Worm (Caenorhabditis elegans) whole organism, L2 larva: Measurements from ENCODE around the gene ergi-3.
A peak's percentile ranks its signal among the peaks of the same experiment; 100 is the strongest.

Experiments used
- F13H6.1 ChIP-seq: sonication (generic microtip); optimal IDR thresholded peaks from 2 replicates; lab custom pipeline; 2016; ENCODE audit warnings: missing genetic modification characterization, missing compliant biosample characterization
- Y55F3AM.14 ChIP-seq: fragments of 200-800 bp; sonication (Bioruptor generic); optimal IDR thresholded peaks from 2 replicates; lab custom pipeline; 2018; ENCODE audit warnings: mild to moderate bottlenecking, missing genetic modification characterization, missing compliant biosample characterization
- ZK546.5 ChIP-seq: sonication (generic microtip); optimal IDR thresholded peaks from 2 replicates; lab custom pipeline; 2017; ENCODE audit warnings: missing biosample characterization, missing genetic modification characterization
- alr-1 ChIP-seq: fragments of 150-350 bp; optimal IDR thresholded peaks from 2 replicates; lab custom pipeline; 2014; ENCODE audit warnings: missing biosample characterization, missing genetic modification characterization
- blmp-1 ChIP-seq: sonication (generic microtip); optimal IDR thresholded peaks from 2 replicates; lab custom pipeline; 2017; ENCODE audit warnings: missing genetic modification characterization, mild to moderate bottlenecking, missing compliant biosample characterization, antibody characterized with exemption, moderate library complexity; ENCODE audit not compliant: insufficient read depth
- ceh-16 ChIP-seq: fragments of 150-350 bp; optimal IDR thresholded peaks from 2 replicates; lab custom pipeline; 2014; ENCODE audit warnings: missing biosample characterization, missing genetic modification characterization
- ceh-82 ChIP-seq: fragments of 150-350 bp; optimal IDR thresholded peaks from 2 replicates; lab custom pipeline; 2014; ENCODE audit warnings: missing biosample characterization, missing genetic modification characterization
- crh-2 ChIP-seq: sonication (generic microtip); optimal IDR thresholded peaks from 2 replicates; lab custom pipeline; 2017; ENCODE audit warnings: missing biosample characterization, missing genetic modification characterization
- dmd-4 ChIP-seq: sonication (generic microtip); optimal IDR thresholded peaks from 2 replicates; lab custom pipeline; 2017; ENCODE audit warnings: missing biosample characterization, missing genetic modification characterization
- egl-27 ChIP-seq: sonication (generic microtip); optimal IDR thresholded peaks from 3 replicates; lab custom pipeline; 2017; ENCODE audit warnings: missing biosample characterization, missing genetic modification reagents, missing genetic modification characterization
- elt-1 ChIP-seq: fragments of 150-350 bp; optimal IDR thresholded peaks from 2 replicates; lab custom pipeline; 2014; ENCODE audit warnings: missing biosample characterization, missing genetic modification characterization
- elt-3 ChIP-seq: sonication (generic microtip); optimal IDR thresholded peaks from 2 replicates; lab custom pipeline; 2017; ENCODE audit warnings: missing biosample characterization, missing genetic modification characterization
- fos-1 ChIP-seq: fragments of 150-350 bp; optimal IDR thresholded peaks from 2 replicates; lab custom pipeline; 2014; ENCODE audit warnings: missing biosample characterization, missing genetic modification characterization
- lin-11 ChIP-seq: fragments of 150-350 bp; sonication (generic microtip); optimal IDR thresholded peaks from 2 replicates; lab custom pipeline; 2014; ENCODE audit warnings: missing biosample characterization, missing genetic modification characterization, inconsistent platforms, mixed read lengths
- lin-13 ChIP-seq: fragments of 150-350 bp; optimal IDR thresholded peaks from 2 replicates; lab custom pipeline; 2014; ENCODE audit warnings: missing biosample characterization, missing genetic modification reagents, missing genetic modification characterization
- mab-5 ChIP-seq: fragments of 150-350 bp; optimal IDR thresholded peaks from 2 replicates; lab custom pipeline; 2014; ENCODE audit warnings: missing biosample characterization, missing genetic modification characterization
- nhr-10 ChIP-seq: sonication (generic microtip); optimal IDR thresholded peaks from 2 replicates; lab custom pipeline; 2017; ENCODE audit warnings: missing biosample characterization, missing genetic modification characterization
- nhr-11 ChIP-seq: fragments of 150-350 bp; optimal IDR thresholded peaks from 2 replicates; lab custom pipeline; 2014; ENCODE audit warnings: missing biosample characterization, missing genetic modification characterization
- nhr-21 ChIP-seq: fragments of 150-350 bp; optimal IDR thresholded peaks from 2 replicates; lab custom pipeline; 2014; ENCODE audit warnings: missing biosample characterization, missing genetic modification characterization
- nhr-23 ChIP-seq: fragments of 150-350 bp; optimal IDR thresholded peaks from 2 replicates; lab custom pipeline; 2014; ENCODE audit warnings: missing biosample characterization, missing genetic modification reagents, missing genetic modification characterization
- nhr-25 ChIP-seq: fragments of 150-350 bp; sonication (generic microtip); optimal IDR thresholded peaks from 3 replicates; lab custom pipeline; 2014; ENCODE audit warnings: missing biosample characterization, missing genetic modification characterization
- nhr-6 ChIP-seq: fragments of 150-350 bp; optimal IDR thresholded peaks from 2 replicates; lab custom pipeline; 2014; ENCODE audit warnings: missing biosample characterization, missing genetic modification characterization
- nhr-77 ChIP-seq: fragments of 150-350 bp; optimal IDR thresholded peaks from 2 replicates; lab custom pipeline; 2014; ENCODE audit warnings: missing biosample characterization, missing genetic modification characterization
- sem-4 ChIP-seq: fragments of 150-350 bp; optimal IDR thresholded peaks from 2 replicates; lab custom pipeline; 2014; ENCODE audit warnings: missing biosample characterization, missing genetic modification reagents, missing genetic modification characterization
- sma-3 ChIP-seq: sonication (generic microtip); optimal IDR thresholded peaks from 2 replicates; lab custom pipeline; 2016; ENCODE audit warnings: missing genetic modification reagents, missing genetic modification characterization, missing compliant biosample characterization
- sma-9 ChIP-seq, 2 experiments: fragments of 150-350 bp in 1 of 2; sonication (generic microtip) in 1 of 2; optimal IDR thresholded peaks; 2 replicates each; lab custom pipeline; 2014 to 2016; ENCODE audit warnings: missing genetic modification characterization in 2 of 2, mild to moderate bottlenecking in 1 of 2, missing biosample characterization in 1 of 2, missing compliant biosample characterization in 1 of 2, missing genetic modification reagents in 1 of 2, moderate library complexity in 1 of 2
- snpc-4 ChIP-seq: fragments of 150-350 bp; optimal IDR thresholded peaks from 2 replicates; lab custom pipeline; 2014; ENCODE audit warnings: missing biosample characterization, missing genetic modification characterization
- unc-39 ChIP-seq: fragments of 150-350 bp; optimal IDR thresholded peaks from 2 replicates; lab custom pipeline; 2014; ENCODE audit warnings: missing biosample characterization, missing genetic modification characterization
- unc-62 ChIP-seq: fragments of 150-350 bp; optimal IDR thresholded peaks from 2 replicates; lab custom pipeline; 2014; ENCODE audit warnings: missing biosample characterization, missing genetic modification reagents, missing genetic modification characterization
- ztf-1 ChIP-seq: fragments of 200-800 bp; sonication (Bioruptor generic); conservative IDR thresholded peaks from 2 replicates; pipeline ENCODE4 v1.3.6; 2022; ENCODE audit warnings: missing genetic modification characterization, missing compliant biosample characterization
- ztf-11 ChIP-seq: sonication (generic microtip); optimal IDR thresholded peaks from 2 replicates; lab custom pipeline; 2017; ENCODE audit warnings: missing biosample characterization, missing genetic modification characterization

The ergi-3 gene

ce11 chrX:15627814-15628213 lies 11.3 kb upstream of the ergi-3 start:
- TF ChIP-seq sem-4 (tag; lab: Kevin White, UChicago) (no peak), nhr-25 (tag; lab: Kevin White, UChicago) (peak; percentile 37)

DNA sequence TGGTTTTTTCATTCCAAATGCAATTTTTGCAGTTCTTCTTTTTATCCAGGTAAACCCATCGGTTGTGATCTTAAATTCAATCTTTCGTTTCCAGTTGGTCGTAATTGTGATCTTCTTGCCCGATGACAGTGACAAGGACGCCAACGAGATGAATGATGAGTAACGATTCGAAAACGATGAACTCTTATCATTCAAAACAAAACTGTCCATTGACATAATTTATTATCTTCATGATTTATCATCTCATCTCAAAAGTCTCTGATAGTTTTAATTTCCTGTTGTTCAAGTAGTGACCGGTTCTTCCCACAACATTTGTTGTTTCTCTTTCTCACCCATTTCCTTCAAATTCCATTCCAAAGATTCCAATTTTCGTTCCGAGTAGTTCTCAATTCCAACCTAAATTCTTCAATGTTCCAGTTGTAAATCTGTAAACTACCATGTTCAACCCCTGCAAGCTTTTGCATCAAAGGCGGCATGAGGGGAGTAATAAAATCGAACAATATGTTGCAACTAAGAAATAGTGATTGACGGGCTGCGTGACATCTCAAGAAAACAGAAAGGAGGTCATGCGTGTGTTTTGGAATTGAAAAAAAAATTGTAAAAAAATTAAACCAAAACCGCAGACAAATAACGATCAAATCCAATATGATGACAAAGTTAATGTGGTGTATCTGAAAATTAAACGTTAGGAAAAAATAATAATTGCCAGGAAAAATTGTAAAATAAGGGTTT lies 9.7 kb upstream of the ergi-3 start:
- TF ChIP-seq F13H6.1 (no peak), mab-5 (peak; percentile 61), sma-3 (GFP tag; lab: Kevin White, UChicago) (peak; percentile 51), blmp-1 (tag; lab: Kevin White, UChicago) (peak; percentile 43), nhr-25 (tag; lab: Kevin White, UChicago) (peak; percentile 57), sma-9 (GFP tag; optimal IDR thresholded peaks at IDR 0.05; lab: Kevin White, UChicago) (peak; percentile 67), sma-9 (tag; optimal IDR thresholded peaks at IDR 0.05; lab: Kevin White, UChicago) (no peak), fos-1 (peak; percentile 38), crh-2 (no peak), snpc-4 (tag; lab: Kevin White, UChicago) (no peak), nhr-21 (tag; lab: Kevin White, UChicago) (peak; percentile 51)

DNA sequence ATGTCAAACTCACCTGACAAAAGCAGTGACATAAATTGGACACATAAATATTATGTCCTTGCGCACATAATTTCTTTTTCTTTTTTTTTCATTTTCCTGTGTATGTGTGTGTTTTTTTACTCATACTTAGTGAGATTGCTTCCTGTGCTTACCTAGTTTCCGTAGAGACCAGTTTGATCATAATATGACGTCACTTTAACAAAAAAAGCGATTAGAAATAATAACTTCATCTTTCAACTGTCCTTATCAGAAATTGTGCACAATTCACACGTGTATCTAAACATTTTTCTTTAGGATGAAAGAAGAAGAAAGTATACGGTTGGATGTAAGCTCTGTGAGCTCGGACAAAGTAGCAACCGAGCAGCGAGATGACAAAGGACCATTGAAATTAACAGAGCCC lies 5.5 kb upstream of the ergi-3 start:
- TF ChIP-seq unc-39 (tag; lab: Kevin White, UChicago) (no peak), elt-3 (tag; lab: Kevin White, UChicago) (no peak), ztf-1 (no peak), nhr-6 (no peak), F13H6.1 (no peak), fos-1 (peak; percentile 65), ceh-82 (tag; lab: Kevin White, UChicago) (no peak), unc-62 (GFP tag; lab: Kevin White, UChicago) (no peak), egl-27 (tag; lab: Kevin White, UChicago) (no peak), crh-2 (peak; percentile 36), blmp-1 (tag; lab: Kevin White, UChicago) (no peak), elt-1 (tag; lab: Kevin White, UChicago) (no peak), alr-1 (tag; lab: Kevin White, UChicago) (no peak), ztf-11 (no peak), lin-11 (tag; lab: Kevin White, UChicago) (no peak), sma-9 (GFP tag; optimal IDR thresholded peaks at IDR 0.05; lab: Kevin White, UChicago) (peak; percentile 38), sma-9 (tag; optimal IDR thresholded peaks at IDR 0.05; lab: Kevin White, UChicago) (no peak), ceh-16 (tag; lab: Kevin White, UChicago) (no peak), nhr-11 (tag; lab: Kevin White, UChicago) (no peak), dmd-4 (tag; lab: Kevin White, UChicago) (no peak), ZK546.5 (tag; lab: Kevin White, UChicago) (no peak), lin-13 (GFP tag; lab: Kevin White, UChicago) (no peak)

DNA sequence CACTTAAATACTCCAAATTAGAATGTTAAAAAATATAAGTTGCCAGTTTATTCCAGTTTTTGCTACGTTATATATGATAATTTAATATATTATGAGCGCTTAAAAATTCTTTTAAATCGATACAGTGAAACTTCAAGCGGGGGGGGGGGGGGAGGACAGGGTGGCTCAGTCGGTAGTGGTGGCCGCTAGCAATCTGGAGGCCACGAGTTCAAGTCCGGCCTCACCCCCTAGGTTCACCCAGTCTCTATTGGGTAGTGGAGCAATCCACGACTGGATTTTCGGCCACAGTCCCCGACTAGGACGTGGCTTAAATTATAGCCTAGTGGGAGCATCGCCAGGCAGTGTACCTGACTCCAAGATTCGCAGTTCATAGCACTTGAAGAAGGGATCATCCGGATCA lies 4.4 kb upstream of the ergi-3 start:
- no peak for TF ChIP-seq nhr-23 (tag; lab: Kevin White, UChicago)
- no peak for TF ChIP-seq unc-39 (tag; lab: Kevin White, UChicago)
- no peak for TF ChIP-seq nhr-10 (tag; lab: Kevin White, UChicago)
- no peak for TF ChIP-seq ceh-16 (tag; lab: Kevin White, UChicago)
- TF ChIP-seq crh-2: no peak
- no peak for TF ChIP-seq nhr-77 (tag; lab: Kevin White, UChicago)
- TF ChIP-seq mab-5: no peak
- no peak for TF ChIP-seq Y55F3AM.14 (GFP tag; lab: Kevin White, UChicago)

DNA sequence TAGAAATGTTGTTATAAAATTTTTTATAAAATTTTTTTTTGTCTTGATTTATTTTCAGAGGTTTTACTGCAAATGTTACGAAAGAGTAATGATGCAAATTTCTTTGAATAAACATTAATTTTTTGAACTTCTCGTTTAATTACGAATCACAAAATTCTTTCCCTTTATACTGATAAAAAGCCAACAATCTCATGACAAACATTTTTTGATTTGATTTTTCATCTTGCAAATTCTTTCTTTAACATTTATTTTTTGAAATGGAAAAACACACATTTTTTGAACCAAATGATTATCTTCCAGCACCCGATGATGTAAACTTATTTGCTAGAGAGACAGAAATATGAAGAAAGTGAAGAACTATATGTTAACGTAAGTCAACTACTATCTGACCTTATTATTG lies 3.6 kb upstream of the ergi-3 start, which contains the start of gene K09E9.1:
K09E9.1 (plus strand) TSS at position 301 of the 400 bp plus-strand sequence.
- TF ChIP-seq egl-27 (tag; lab: Kevin White, UChicago) (no peak), unc-39 (tag; lab: Kevin White, UChicago) (no peak), fos-1 (peak; percentile 17)
- TF ChIP-seq, all 48 proteins: peak for 1
